Worm (Caenorhabditis elegans): ENCODE data around the gene nstp-10.

nstp-10 gene

DNA sequence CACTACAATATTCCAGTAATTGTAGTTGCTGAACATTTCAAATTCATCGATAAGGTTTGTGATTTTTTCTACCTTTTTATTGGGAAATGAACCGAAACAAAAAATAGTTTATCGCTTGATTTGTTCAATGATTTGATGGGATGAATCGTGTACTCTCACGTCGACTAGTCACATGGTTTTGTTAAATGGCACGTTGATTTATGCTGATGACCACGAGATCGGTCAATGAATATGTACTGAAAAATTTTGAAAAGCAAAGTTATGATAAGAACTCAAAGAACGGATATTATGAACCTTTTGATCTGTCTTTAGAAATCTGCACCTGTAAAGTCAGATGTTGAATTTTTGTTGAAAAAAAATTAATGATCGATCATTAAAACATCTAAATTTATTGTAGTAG, 33.4 kb downstream of the nstp-10 start (continued):
- TF ChIP-seq nhr-10 (tag; optimal IDR thresholded peaks at IDR 0.05) (no peak), hmg-1.1 (GFP tag; IDR thresholded peaks at IDR 0.05) (no peak), ztf-7 (tag; optimal IDR thresholded peaks at IDR 0.05) (no peak), lin-38 (GFP tag; IDR thresholded peaks at IDR 0.05) (no peak), nhr-48 (tag; optimal IDR thresholded peaks at IDR 0.05) (peak; percentile 49), R02D3.7 (tag; optimal IDR thresholded peaks at IDR 0.05) (no peak), ama-1 (optimal IDR thresholded peaks at IDR 0.05) (no peak), dmd-9 (GFP tag; IDR thresholded peaks at IDR 0.05) (no peak), T20F7.1 (GFP tag; optimal IDR thresholded peaks at IDR 0.05) (peak; percentile 3), nhr-76 (tag; optimal IDR thresholded peaks at IDR 0.05) (peak; percentile 12), mdl-1 (tag; optimal IDR thresholded peaks at IDR 0.05) (peak in 1 of 2 experiments; percentile 65), php-3 (GFP tag; IDR thresholded peaks at IDR 0.05) (no peak), daf-8 (GFP tag; IDR thresholded peaks at IDR 0.05) (no peak), lin-15B (tag; optimal IDR thresholded peaks at IDR 0.05) (no peak), lin-29 (GFP tag; IDR thresholded peaks at IDR 0.05) (no peak), zip-2 (tag; optimal IDR thresholded peaks at IDR 0.05) (no peak), daf-16 (GFP tag; optimal IDR thresholded peaks at IDR 0.05) (no peak), daf-16 (tag; optimal IDR thresholded peaks at IDR 0.05) (no peak), ZK546.5 (tag; optimal IDR thresholded peaks at IDR 0.05) (no peak), attf-4 (tag; optimal IDR thresholded peaks at IDR 0.05) (no peak), mxl-3 (GFP tag; optimal IDR thresholded peaks at IDR 0.05) (peak; percentile 69), nhr-6 (tag; optimal IDR thresholded peaks at IDR 0.05) (peak; percentile 46), ctbp-1 (GFP tag; IDR thresholded peaks at IDR 0.05) (no peak), lir-3 (tag; optimal IDR thresholded peaks at IDR 0.05) (no peak), snpc-1.2 (GFP tag; IDR thresholded peaks at IDR 0.05) (no peak), nhr-102 (tag; optimal IDR thresholded peaks at IDR 0.05) (no peak), fkh-10 (GFP tag; optimal IDR thresholded peaks at IDR 0.05) (no peak), zfp-3 (GFP tag; conservative IDR thresholded peaks at IDR 0.05) (no peak), T26A8.4 (GFP tag; IDR thresholded peaks at IDR 0.05) (no peak), mxl-2 (GFP tag; conservative IDR thresholded peaks at IDR 0.05) (no peak), hlh-11 (tag; optimal IDR thresholded peaks at IDR 0.05) (peak; percentile 64), aly-2 (tag; optimal IDR thresholded peaks at IDR 0.05) (no peak), zip-11 (GFP tag; IDR thresholded peaks at IDR 0.05) (no peak), ZK337.2 (GFP tag; IDR thresholded peaks at IDR 0.05) (no peak), lim-7 (GFP tag; IDR thresholded peaks at IDR 0.05) (no peak), ces-1 (GFP tag; optimal IDR thresholded peaks at IDR 0.05) (no peak), spr-3 (GFP tag; optimal IDR thresholded peaks at IDR 0.05) (no peak), madf-5 (GFP tag; IDR thresholded peaks at IDR 0.05) (no peak), Y5F2A.4 (GFP tag; optimal IDR thresholded peaks at IDR 0.05) (no peak), Y48G9A.11 (GFP tag; IDR thresholded peaks at IDR 0.05) (no peak), F26F4.8 (GFP tag; conservative IDR thresholded peaks at IDR 0.05) (no peak), lin-1 (GFP tag; IDR thresholded peaks at IDR 0.05) (no peak), tag-97 (GFP tag; IDR thresholded peaks at IDR 0.05) (no peak), fos-1 (tag; optimal IDR thresholded peaks at IDR 0.05) (no peak), vab-7 (GFP tag; IDR thresholded peaks at IDR 0.05) (no peak), arid-1 (GFP tag; conservative IDR thresholded peaks at IDR 0.05) (no peak), gei-8 (GFP tag; optimal IDR thresholded peaks at IDR 0.05) (no peak), zfp-2 (tag; optimal IDR thresholded peaks at IDR 0.05) (no peak), egl-43 (GFP tag; IDR thresholded peaks at IDR 0.05) (no peak), unc-39 (tag; optimal IDR thresholded peaks at IDR 0.05) (no peak), lsy-2 (tag; optimal IDR thresholded peaks at IDR 0.05) (peak in 1 of 2 experiments; percentile 52), hlh-30 (tag; optimal IDR thresholded peaks at IDR 0.05; ENCODE audit: insufficient read depth) (peak; percentile 83), lin-13 (GFP tag; optimal IDR thresholded peaks at IDR 0.05) (no peak), set-16 (GFP tag; IDR thresholded peaks at IDR 0.05) (no peak)

Data from whole organism, L4 larva.